Worm (Caenorhabditis elegans) whole organism, early embryonic: ENCODE measurements around the gene mrpl-18.

Source experiments
- B0310.2 ChIP-seq: sonication (generic microtip); optimal IDR thresholded peaks from 2 replicates; lab custom pipeline; 2016; ENCODE audit warnings: mild to moderate bottlenecking, missing genetic modification characterization, missing compliant biosample characterization
- F13C5.2 ChIP-seq: sonication (generic microtip); optimal IDR thresholded peaks from 2 replicates; lab custom pipeline; 2017; ENCODE audit warnings: mild to moderate bottlenecking, missing genetic modification characterization, inconsistent platforms, missing compliant biosample characterization
- aly-1 ChIP-seq: sonication (generic microtip); optimal IDR thresholded peaks from 2 replicates; lab custom pipeline; 2016; ENCODE audit warnings: missing genetic modification characterization, missing compliant biosample characterization
- ama-1 ChIP-seq: fragments of 150-350 bp; optimal IDR thresholded peaks from 2 replicates; lab custom pipeline; 2014
- ceh-13 ChIP-seq: fragments of 200-800 bp; sonication (Bioruptor generic); optimal IDR thresholded peaks from 2 replicates; lab custom pipeline; 2018; ENCODE audit warnings: mild to moderate bottlenecking, missing genetic modification characterization, missing compliant biosample characterization
- ceh-36 ChIP-seq: sonication (generic microtip); optimal IDR thresholded peaks from 2 replicates; lab custom pipeline; 2016; ENCODE audit warnings: missing genetic modification characterization, inconsistent platforms, missing compliant biosample characterization
- ets-7 ChIP-seq: sonication (generic microtip); optimal IDR thresholded peaks from 2 replicates; lab custom pipeline; 2016; ENCODE audit warnings: missing genotype, missing genetic modification characterization, missing compliant biosample characterization
- flt-1 ChIP-seq: fragments of 200-800 bp; sonication (Bioruptor generic); IDR thresholded peaks from 2 replicates; pipeline ENCODE4 v1.3.6; 2022; ENCODE audit warnings: missing genetic modification characterization, missing compliant biosample characterization
- hmbx-1 ChIP-seq: sonication (generic microtip); optimal IDR thresholded peaks from 2 replicates; lab custom pipeline; 2016; ENCODE audit warnings: mild to moderate bottlenecking, missing genetic modification characterization, missing compliant biosample characterization
- hmg-4 ChIP-seq: fragments of 200-800 bp; sonication (Bioruptor generic); optimal IDR thresholded peaks from 2 replicates; lab custom pipeline; 2018; ENCODE audit warnings: mild to moderate bottlenecking, missing genetic modification characterization, missing compliant biosample characterization
- hnd-1 ChIP-seq: sonication (generic microtip); optimal IDR thresholded peaks from 2 replicates; lab custom pipeline; 2016; ENCODE audit warnings: missing genetic modification characterization, missing compliant biosample characterization
- pes-1 ChIP-seq: fragments of 200-800 bp; sonication (Bioruptor generic); IDR thresholded peaks from 2 replicates; pipeline ENCODE4 v1.3.6; 2022; ENCODE audit warnings: missing genetic modification reagents, missing genetic modification characterization, missing compliant biosample characterization
- scrt-1 ChIP-seq: fragments of 200-800 bp; sonication (Bioruptor generic); IDR thresholded peaks from 2 replicates; pipeline ENCODE4 v1.3.6; 2022; ENCODE audit warnings: missing genetic modification characterization, missing compliant biosample characterization
- sea-1 ChIP-seq: fragments of 200-800 bp; sonication (Bioruptor generic); conservative IDR thresholded peaks from 2 replicates; pipeline ENCODE4 v1.3.6; 2022; ENCODE audit warnings: missing genetic modification characterization, missing compliant biosample characterization
- tbx-11 ChIP-seq: fragments of 200-800 bp; sonication (Bioruptor generic); IDR thresholded peaks from 2 replicates; pipeline ENCODE4 v1.3.6; 2022; ENCODE audit warnings: missing genetic modification characterization, missing compliant biosample characterization
- tbx-37 ChIP-seq: fragments of 200-800 bp; sonication (Bioruptor generic); conservative IDR thresholded peaks from 2 replicates; pipeline ENCODE4 v1.3.6; 2022; ENCODE audit warnings: missing genetic modification reagents, missing genetic modification characterization, missing compliant biosample characterization
- tra-4 ChIP-seq: sonication (generic microtip); optimal IDR thresholded peaks from 2 replicates; lab custom pipeline; 2017; ENCODE audit warnings: missing genetic modification characterization, missing compliant biosample characterization

The mrpl-18 gene

ce11 chrIII:8181581-8181980 lies 36.8 kb downstream of the mrpl-18 start, which contains the start of gene spc-2:
Gene spc-2 (plus strand): TSS chrIII:8181881.
- no peak for TF ChIP-seq ceh-36
- TF ChIP-seq ceh-13 (GFP tag; lab: Kevin White, UChicago) = no peak

DNA sequence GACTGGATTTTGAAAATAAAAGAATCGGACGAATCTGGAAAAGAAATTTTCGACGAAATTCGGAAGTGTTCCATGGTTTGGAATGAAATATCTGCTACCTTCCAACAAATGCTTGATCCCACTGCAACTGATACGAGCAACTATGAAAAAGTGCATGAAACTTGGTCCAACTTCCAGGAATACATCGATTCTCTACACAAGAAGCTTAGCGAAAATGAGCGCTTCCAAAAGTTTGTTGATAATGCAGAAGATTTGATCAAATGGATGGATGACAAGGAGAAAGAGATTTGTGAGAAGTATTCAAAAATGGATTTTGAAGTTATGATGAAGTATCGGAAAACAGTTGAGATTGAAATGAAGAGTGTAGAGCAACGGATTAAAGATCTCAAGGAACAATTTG lies 37.8 kb downstream of the mrpl-18 start:
- TF ChIP-seq ceh-36 (no peak), aly-1 (tag; lab: Kevin White, UChicago) (no peak), scrt-1 (no peak), flt-1 (no peak), pes-1 (GFP tag; lab: Robert Waterston, UW) (no peak), hnd-1 (tag; lab: Kevin White, UChicago) (no peak), tbx-37 (GFP tag; lab: Robert Waterston, UW) (no peak), hmbx-1 (tag; lab: Kevin White, UChicago) (no peak), B0310.2 (tag; lab: Kevin White, UChicago) (no peak), tbx-11 (GFP tag; lab: Robert Waterston, UW) (no peak), F13C5.2 (tag; lab: Kevin White, UChicago) (no peak), tra-4 (tag; lab: Kevin White, UChicago) (no peak), ets-7 (no peak), sea-1 (no peak), hmg-4 (GFP tag; lab: Kevin White, UChicago) (no peak), ama-1 (no peak)

DNA sequence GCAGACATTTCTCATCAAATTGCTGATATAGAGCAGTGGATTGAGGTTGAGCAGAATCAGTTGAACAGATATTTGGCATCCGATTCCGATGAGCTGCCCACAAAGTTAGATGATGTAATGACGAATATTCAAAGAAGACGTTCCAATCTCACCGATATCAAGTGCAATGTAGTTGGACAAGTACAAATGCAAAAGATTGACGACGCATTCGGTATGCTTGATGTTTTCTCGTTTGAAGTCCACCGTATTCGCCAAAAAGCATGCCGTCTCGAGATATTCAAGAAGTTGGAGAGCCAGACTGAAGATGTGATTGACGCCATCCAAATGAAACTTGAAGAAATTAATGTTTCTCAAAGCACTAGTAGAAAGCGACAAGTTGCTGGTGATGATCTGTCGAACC lies 40.3 kb downstream of the mrpl-18 start:
- no peak for TF ChIP-seq scrt-1

- no peak for TF ChIP-seq hmg-4 (GFP tag; lab: Kevin White, UChicago)
- no peak for TF ChIP-seq tbx-11 (GFP tag; lab: Robert Waterston, UW)
- TF ChIP-seq B0310.2 (tag; lab: Kevin White, UChicago) = no peak
- TF ChIP-seq flt-1 = no peak
- TF ChIP-seq pes-1 (GFP tag; lab: Robert Waterston, UW) = no peak
- no peak for TF ChIP-seq tra-4 (tag; lab: Kevin White, UChicago)
- no peak for TF ChIP-seq ceh-36
Observed at ce11 chrIII:8190505-8190904, 45.7 kb downstream of the mrpl-18 start, which contains the start of gene C50C3.19. Gene C50C3.19 (plus strand): TSS chrIII:8190805.

ce11 chrIII:8191695-8192094 lies 46.9 kb downstream of the mrpl-18 start, which contains the start of gene C50C3.1:
Gene C50C3.1 (plus strand): TSS chrIII:8191995.
- TF ChIP-seq ceh-13 (GFP tag; lab: Kevin White, UChicago) = no peak
